Worm (Caenorhabditis elegans) whole organism, L1 larva: ENCODE measurements around the gene F10E9.11.

Source experiments
- C04F5.9 ChIP-seq: sonication (generic microtip); optimal IDR thresholded peaks from 2 replicates; lab custom pipeline; 2016; ENCODE audit warnings: missing genetic modification characterization, missing compliant biosample characterization
- F16B12.6 ChIP-seq: fragments of 150-350 bp; optimal IDR thresholded peaks from 2 replicates; lab custom pipeline; 2014; ENCODE audit warnings: missing biosample characterization, missing genetic modification characterization
- Y116A8C.19 ChIP-seq: sonication (generic microtip); optimal IDR thresholded peaks from 2 replicates; lab custom pipeline; 2016; ENCODE audit warnings: missing compliant biosample characterization, missing genetic modification characterization, borderline replicate concordance
- alr-1 ChIP-seq: fragments of 200-800 bp; sonication (Bioruptor generic); optimal IDR thresholded peaks from 2 replicates; lab custom pipeline; 2018; ENCODE audit warnings: borderline replicate concordance, mild to moderate bottlenecking, missing genetic modification characterization, missing compliant biosample characterization
- ama-1 ChIP-seq: fragments of 150-350 bp; optimal IDR thresholded peaks from 2 replicates; lab custom pipeline; 2014
- ceh-63 ChIP-seq: fragments of 200-800 bp; sonication (Bioruptor generic); optimal IDR thresholded peaks from 2 replicates; lab custom pipeline; 2018; ENCODE audit warnings: mild to moderate bottlenecking, missing genetic modification characterization, missing compliant biosample characterization
- ceh-90 ChIP-seq: sonication (generic microtip); optimal IDR thresholded peaks from 2 replicates; lab custom pipeline; 2016; ENCODE audit warnings: missing genetic modification characterization, missing compliant biosample characterization
- ces-1 ChIP-seq: fragments of 150-350 bp; optimal IDR thresholded peaks from 2 replicates; lab custom pipeline; 2014; ENCODE audit warnings: missing biosample characterization, missing genetic modification reagents, missing genetic modification characterization
- dpl-1 ChIP-seq, 3 experiments: fragments of 150-350 bp in 2 of 3; sonication (generic microtip) in 1 of 3; optimal IDR thresholded peaks; 2 replicates each; lab custom pipeline; 2014 to 2017; ENCODE audit warnings: missing biosample characterization in 3 of 3, missing genetic modification characterization in 3 of 3, missing genetic modification reagents in 3 of 3
- dsc-1 ChIP-seq: sonication (generic microtip); optimal IDR thresholded peaks from 2 replicates; lab custom pipeline; 2016; ENCODE audit warnings: mild to moderate bottlenecking, missing genetic modification characterization, missing compliant biosample characterization
- efl-1 ChIP-seq, 4 experiments: fragments of 150-350 bp; optimal IDR thresholded peaks in 3 of 4; peaks in 1 of 4; 1 replicate in 1 of 4; 2 replicates in 3 of 4; lab custom pipeline; 2014; ENCODE audit warnings: missing biosample characterization in 2 of 4, missing genetic modification characterization in 2 of 4, missing genetic modification reagents in 2 of 4
- egl-27 ChIP-seq, 2 experiments: fragments of 150-350 bp in 1 of 2; sonication (generic microtip); optimal IDR thresholded peaks; 3 replicates each; lab custom pipeline; 2017 to 2018; ENCODE audit warnings: missing biosample characterization in 2 of 2, missing genetic modification characterization in 2 of 2, missing genetic modification reagents in 2 of 2
- elt-2 ChIP-seq: sonication (generic microtip); optimal IDR thresholded peaks from 2 replicates; lab custom pipeline; 2016; ENCODE audit warnings: missing genetic modification characterization, mild to moderate bottlenecking, inconsistent platforms, missing compliant biosample characterization, missing genetic modification reagents
- elt-3 ChIP-seq, 6 experiments: fragments of 150-350 bp in 1 of 6; sonication (generic microtip); optimal IDR thresholded peaks; 2 replicates each; lab custom pipeline; 2017 to 2018; ENCODE audit warnings: missing biosample characterization in 6 of 6, missing genetic modification characterization in 6 of 6, inconsistent platforms in 1 of 6
- fos-1 ChIP-seq: fragments of 150-350 bp; optimal IDR thresholded peaks from 2 replicates; lab custom pipeline; 2014; ENCODE audit warnings: missing biosample characterization, missing genetic modification characterization
- isw-1 ChIP-seq: fragments of 200-800 bp; sonication (Bioruptor generic); IDR thresholded peaks from 2 replicates; pipeline ENCODE4 v1.3.6; 2022; ENCODE audit warnings: missing genetic modification characterization, missing compliant biosample characterization
- jun-1 ChIP-seq: fragments of 150-350 bp; optimal IDR thresholded peaks from 2 replicates; lab custom pipeline; 2014; ENCODE audit warnings: missing biosample characterization, missing genetic modification reagents, missing genetic modification characterization
- lin-13 ChIP-seq: fragments of 150-350 bp; optimal IDR thresholded peaks from 2 replicates; lab custom pipeline; 2014; ENCODE audit warnings: missing biosample characterization, missing genetic modification reagents, missing genetic modification characterization
- lin-14 ChIP-seq: fragments of 200-800 bp; sonication (Bioruptor generic); optimal IDR thresholded peaks from 2 replicates; lab custom pipeline; 2018; ENCODE audit warnings: mild to moderate bottlenecking, missing genetic modification characterization, moderate library complexity, missing compliant biosample characterization
- lin-15B ChIP-seq: fragments of 150-350 bp; sonication (generic microtip); optimal IDR thresholded peaks from 3 replicates; lab custom pipeline; 2014; ENCODE audit warnings: missing biosample characterization, missing genetic modification characterization
- lin-35 ChIP-seq, 2 experiments: fragments of 150-350 bp; optimal IDR thresholded peaks; 2 replicates each; lab custom pipeline; 2014; ENCODE audit warnings: missing biosample characterization in 2 of 2, missing genetic modification characterization in 2 of 2, missing genetic modification reagents in 2 of 2
- lin-39 ChIP-seq: fragments of 150-350 bp; optimal IDR thresholded peaks from 2 replicates; lab custom pipeline; 2014; ENCODE audit warnings: missing biosample characterization, missing genetic modification reagents, missing genetic modification characterization
- lir-3 ChIP-seq: sonication (generic microtip); optimal IDR thresholded peaks from 2 replicates; lab custom pipeline; 2016; ENCODE audit warnings: mild to moderate bottlenecking, missing genetic modification characterization, moderate library complexity, missing compliant biosample characterization; ENCODE audit not compliant: poor library complexity
- mab-9 ChIP-seq: fragments of 200-800 bp; sonication (Bioruptor generic); IDR thresholded peaks from 2 replicates; pipeline ENCODE4 v1.3.6; 2022; ENCODE audit warnings: missing genetic modification reagents, missing genetic modification characterization, missing compliant biosample characterization
- mdl-1 ChIP-seq, 2 experiments: fragments of 150-350 bp; optimal IDR thresholded peaks; 2 replicates each; lab custom pipeline; 2014 to 2017; ENCODE audit warnings: missing biosample characterization in 2 of 2, missing genetic modification characterization in 2 of 2, inconsistent platforms in 1 of 2
- mef-2 ChIP-seq: fragments of 150-350 bp; optimal IDR thresholded peaks from 2 replicates; lab custom pipeline; 2014; ENCODE audit warnings: missing biosample characterization, missing genetic modification characterization
- nhr-19 ChIP-seq: fragments of 200-800 bp; sonication (Bioruptor generic); conservative IDR thresholded peaks from 2 replicates; pipeline ENCODE4 v1.3.6; 2022; ENCODE audit warnings: missing genetic modification characterization, missing compliant biosample characterization
- nhr-20 ChIP-seq: sonication (generic microtip); optimal IDR thresholded peaks from 2 replicates; lab custom pipeline; 2016; ENCODE audit warnings: mild to moderate bottlenecking, missing genetic modification characterization, missing compliant biosample characterization
- nhr-237 ChIP-seq: fragments of 150-350 bp; optimal IDR thresholded peaks from 2 replicates; lab custom pipeline; 2014; ENCODE audit warnings: missing biosample characterization, missing genetic modification characterization
- nhr-28 ChIP-seq: fragments of 150-350 bp; optimal IDR thresholded peaks from 2 replicates; lab custom pipeline; 2014; ENCODE audit warnings: missing biosample characterization, missing genetic modification characterization
- nhr-71 ChIP-seq: sonication (generic microtip); optimal IDR thresholded peaks from 2 replicates; lab custom pipeline; 2016; ENCODE audit warnings: mild to moderate bottlenecking, missing genetic modification characterization, moderate library complexity, missing compliant biosample characterization
- nhr-76 ChIP-seq: sonication (generic microtip); optimal IDR thresholded peaks from 2 replicates; lab custom pipeline; 2017; ENCODE audit warnings: missing biosample characterization, missing genetic modification characterization
- nhr-77 ChIP-seq: fragments of 150-350 bp; optimal IDR thresholded peaks from 2 replicates; lab custom pipeline; 2014; ENCODE audit warnings: missing biosample characterization, missing genetic modification characterization
- nhr-84 ChIP-seq: sonication (generic microtip); optimal IDR thresholded peaks from 2 replicates; lab custom pipeline; 2017; ENCODE audit warnings: missing biosample characterization, missing genetic modification characterization
- nhr-90 ChIP-seq: sonication (generic microtip); optimal IDR thresholded peaks from 2 replicates; lab custom pipeline; 2016; ENCODE audit warnings: mild to moderate bottlenecking, missing genetic modification characterization, missing compliant biosample characterization; ENCODE audit not compliant: poor library complexity
- skn-1 ChIP-seq: fragments of 150-350 bp; optimal IDR thresholded peaks from 2 replicates; lab custom pipeline; 2014; ENCODE audit warnings: missing biosample characterization, missing genetic modification characterization
- snu-23 ChIP-seq: sonication (generic microtip); optimal IDR thresholded peaks from 2 replicates; lab custom pipeline; 2016; ENCODE audit warnings: missing genetic modification characterization, missing compliant biosample characterization
- sox-4 ChIP-seq: sonication (generic microtip); optimal IDR thresholded peaks from 2 replicates; lab custom pipeline; 2016; ENCODE audit warnings: missing genetic modification characterization, missing compliant biosample characterization
- tbx-2 ChIP-seq: sonication (generic microtip); optimal IDR thresholded peaks from 2 replicates; lab custom pipeline; 2016; ENCODE audit warnings: missing genetic modification characterization, missing compliant biosample characterization
- tlp-1 ChIP-seq: fragments of 150-350 bp; optimal IDR thresholded peaks from 2 replicates; lab custom pipeline; 2014; ENCODE audit warnings: missing biosample characterization, missing genetic modification characterization
- unc-130 ChIP-seq: fragments of 150-350 bp; optimal IDR thresholded peaks from 2 replicates; lab custom pipeline; 2017; ENCODE audit warnings: missing biosample characterization, missing genetic modification characterization, inconsistent platforms
- unc-86 ChIP-seq: sonication (generic microtip); optimal IDR thresholded peaks from 2 replicates; lab custom pipeline; 2016; ENCODE audit warnings: missing genetic modification characterization, missing compliant biosample characterization
- vab-15 ChIP-seq: sonication (generic microtip); optimal IDR thresholded peaks from 2 replicates; lab custom pipeline; 2017; ENCODE audit warnings: missing genotype, mild to moderate bottlenecking, missing genetic modification characterization, missing compliant biosample characterization
- zip-4 ChIP-seq: fragments of 200-800 bp; sonication (Bioruptor generic); optimal IDR thresholded peaks from 2 replicates; lab custom pipeline; 2018; ENCODE audit warnings: mild to moderate bottlenecking, missing genetic modification characterization, moderate library complexity, missing compliant biosample characterization
- ztf-11 ChIP-seq, 2 experiments: sonication (generic microtip); optimal IDR thresholded peaks; 2 replicates each; lab custom pipeline; 2016 to 2017; ENCODE audit warnings: missing genetic modification characterization in 2 of 2, missing biosample characterization in 1 of 2, missing compliant biosample characterization in 1 of 2

Gene F10E9.11

ce11 chrIII:8331779-8332178 is 12.7 kb upstream of the F10E9.11 start, which contains the start of the genes mrps-18A and ZC262.2 (continued):
- TF ChIP-seq jun-1 (tag; lab: Kevin White, UChicago) (no peak), egl-27 (tag; optimal IDR thresholded peaks at IDR 0.05; lab: Kevin White, UChicago) (no peak), nhr-90 (tag; lab: Kevin White, UChicago) (no peak), efl-1 (optimal IDR thresholded peaks at IDR 0.05; lab: Kevin White, UChicago) (peak; percentile 49 to 65), efl-1 (GFP tag; optimal IDR thresholded peaks at IDR 0.05 in 1 of 2; lab: Kevin White, UChicago) (peak; percentile 69 to 85), elt-3 (tag; optimal IDR thresholded peaks at IDR 0.05; lab: Kevin White, UChicago) (peak in 1 of 6 experiments; percentile 25), unc-130 (peak; percentile 55), alr-1 (tag; lab: Kevin White, UChicago) (no peak), F16B12.6 (tag; lab: Kevin White, UChicago) (peak; percentile 83), tbx-2 (tag; lab: Kevin White, UChicago) (peak; percentile 0), mab-9 (GFP tag; lab: Robert Waterston, UW) (no peak), isw-1 (GFP tag; lab: Robert Waterston, UW) (no peak), nhr-77 (no peak), dpl-1 (GFP tag; optimal IDR thresholded peaks at IDR 0.05; lab: Kevin White, UChicago) (peak; percentile 43 to 65 (median 45)), lin-35 (GFP tag; optimal IDR thresholded peaks at IDR 0.05; lab: Kevin White, UChicago) (peak; percentile 60 to 76), C04F5.9 (tag; lab: Kevin White, UChicago) (peak; percentile 27), nhr-237 (tag; lab: Kevin White, UChicago) (no peak), mdl-1 (tag; optimal IDR thresholded peaks at IDR 0.05; lab: Kevin White, UChicago) (no peak), ceh-63 (GFP tag; lab: Kevin White, UChicago) (no peak), snu-23 (GFP tag; lab: Kevin White, UChicago) (peak; percentile 45), ces-1 (no peak), ztf-11 (tag; optimal IDR thresholded peaks at IDR 0.05; lab: Kevin White, UChicago) (no peak)
- TF ChIP-seq, all 84 proteins: peak for 17

- no peak for TF ChIP-seq fos-1 (tag; lab: Kevin White, UChicago)
- TF ChIP-seq Y116A8C.19 (tag; lab: Kevin White, UChicago), result no peak
- TF ChIP-seq nhr-71, result no peak
- no peak for TF ChIP-seq unc-130
- TF ChIP-seq ces-1, result no peak
- no peak for TF ChIP-seq lin-39
- TF ChIP-seq lin-14 (GFP tag; lab: Kevin White, UChicago), result no peak
- no peak for TF ChIP-seq nhr-90 (tag; lab: Kevin White, UChicago)
- no peak for TF ChIP-seq nhr-19
- no peak for TF ChIP-seq nhr-76 (tag; lab: Kevin White, UChicago)
- TF ChIP-seq ama-1 (lab: Kevin White, UChicago), result no peak
- no peak for TF ChIP-seq nhr-84
- TF ChIP-seq sox-4 (tag; lab: Kevin White, UChicago), result no peak
- no peak for TF ChIP-seq lin-15B
- no peak for TF ChIP-seq tlp-1 (tag; lab: Kevin White, UChicago)
- TF ChIP-seq F16B12.6 (tag; lab: Kevin White, UChicago), result no peak
- TF ChIP-seq zip-4 (GFP tag; lab: Kevin White, UChicago), result no peak
- TF ChIP-seq mef-2 (tag; lab: Kevin White, UChicago), result no peak
- TF ChIP-seq nhr-237 (tag; lab: Kevin White, UChicago), result no peak
Measured at ce11 chrIII:8331211-8331610, 12.2 kb upstream of the F10E9.11 start, which contains the start of gene iglr-2. Gene iglr-2, minus strand, starts transcription at chrIII:8331311.

DNA sequence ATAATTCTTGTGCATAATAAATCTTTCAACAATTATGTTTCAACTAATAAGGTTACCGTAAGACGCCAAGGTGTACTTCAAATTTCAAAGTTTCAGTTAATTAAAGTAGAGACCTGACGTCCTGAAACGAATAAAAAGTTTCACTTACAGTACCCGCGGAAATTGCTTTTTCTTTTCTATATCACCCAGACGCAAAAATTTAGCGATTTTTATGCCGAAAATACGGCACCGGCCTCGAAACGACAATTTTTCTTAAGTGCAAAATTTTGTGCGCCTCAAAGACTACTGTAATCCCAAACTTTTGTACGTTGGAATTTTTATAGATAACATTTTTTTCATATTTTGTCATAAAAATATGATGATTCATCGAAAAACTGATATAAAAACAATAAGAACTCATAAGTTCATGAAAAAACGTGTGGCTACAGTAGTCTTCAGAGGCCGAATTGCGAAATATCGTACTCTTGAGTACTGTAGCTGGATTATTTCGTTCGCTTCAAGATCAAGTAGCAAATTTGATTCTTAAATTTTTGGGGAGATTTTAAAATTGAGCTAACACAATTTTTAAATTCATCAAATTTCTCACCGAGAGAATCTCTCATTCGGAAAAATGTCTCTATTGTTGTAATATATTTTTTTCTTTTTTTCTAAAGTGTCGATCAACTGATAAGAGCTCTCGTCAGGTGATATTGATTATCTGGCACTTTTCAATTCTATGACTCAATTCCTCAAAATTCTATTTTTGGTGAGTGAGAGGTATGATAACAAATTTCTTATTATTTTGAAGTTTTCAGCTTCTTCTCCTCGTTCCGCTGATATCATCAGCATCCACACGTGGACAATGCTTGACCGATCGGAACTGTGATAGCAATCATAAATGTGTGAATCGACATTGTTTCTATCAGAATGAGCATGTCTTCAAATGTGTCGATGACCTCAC is 6.8 kb upstream of the F10E9.11 start, which contains the start of gene ZC262.13:
Gene ZC262.13, plus strand, starts transcription at position 641 of the 940 bp plus-strand sequence.
- TF ChIP-seq unc-86 (tag; lab: Kevin White, UChicago) (no peak), nhr-84 (no peak), nhr-237 (tag; lab: Kevin White, UChicago) (no peak), lir-3 (tag; lab: Kevin White, UChicago) (no peak), dpl-1 (GFP tag; optimal IDR thresholded peaks at IDR 0.05; lab: Kevin White, UChicago) (no peak), vab-15 (no peak), nhr-76 (tag; lab: Kevin White, UChicago) (no peak), lin-35 (GFP tag; optimal IDR thresholded peaks at IDR 0.05; lab: Kevin White, UChicago) (peak in 1 of 2 experiments; percentile 20), lin-13 (no peak), efl-1 (optimal IDR thresholded peaks at IDR 0.05; lab: Kevin White, UChicago) (no peak), efl-1 (GFP tag; optimal IDR thresholded peaks at IDR 0.05 in 1 of 2; lab: Kevin White, UChicago) (peak in 1 of 2 experiments; percentile 70), nhr-20 (tag; lab: Kevin White, UChicago) (no peak), dsc-1 (tag; lab: Kevin White, UChicago) (no peak), elt-2 (peak; percentile 82), nhr-28 (no peak), ceh-90 (no peak), F16B12.6 (tag; lab: Kevin White, UChicago) (no peak), skn-1 (tag; lab: Kevin White, UChicago) (no peak), mdl-1 (tag; optimal IDR thresholded peaks at IDR 0.05; lab: Kevin White, UChicago) (no peak)
